Fruit fly (Drosophila melanogaster) whole organism, embryonic: ENCODE results near the gene CG4101.

Experiments
- Adf1 ChIP-seq: fragments of 200-800 bp; sonication (Bioruptor generic); IDR thresholded peaks from 2 replicates; pipeline ENCODE4 v1.3.6; 2022; ENCODE audit warnings: missing biosample characterization, missing genetic modification characterization
- Aef1 ChIP-seq: fragments of 200-800 bp; sonication (Bioruptor generic); IDR thresholded peaks from 3 replicates; pipeline ENCODE4 v1.3.6; 2022; ENCODE audit warnings: missing biosample characterization, missing genetic modification characterization
- B-H2 ChIP-seq: fragments of 200-800 bp; sonication (Bioruptor generic); optimal IDR thresholded peaks from 2 replicates; lab custom pipeline; 2018; ENCODE audit warnings: missing biosample characterization, mild to moderate bottlenecking, missing genetic modification characterization
- CG1024 ChIP-seq: fragments of 200-800 bp; sonication (Bioruptor generic); IDR thresholded peaks from 2 replicates; pipeline ENCODE4 v1.3.6; 2022; ENCODE audit warnings: missing biosample characterization, missing genetic modification characterization
- CG10654 ChIP-seq: fragments of 200-800 bp; sonication (Bioruptor generic); optimal IDR thresholded peaks from 2 replicates; lab custom pipeline; 2016; ENCODE audit warnings: missing biosample characterization, missing genetic modification characterization
- CG1233 ChIP-seq: fragments of 200-800 bp; sonication (Bioruptor generic); optimal IDR thresholded peaks from 4 replicates; lab custom pipeline; 2018; ENCODE audit warnings: missing biosample characterization, mild to moderate bottlenecking, missing genetic modification characterization
- CG1603 ChIP-seq: fragments of 200-800 bp; sonication (Bioruptor generic); optimal IDR thresholded peaks from 2 replicates; lab custom pipeline; 2019; ENCODE audit warnings: missing biosample characterization, mild to moderate bottlenecking, missing genetic modification characterization, moderate library complexity
- CG30020 ChIP-seq: fragments of 200-800 bp; optimal IDR thresholded peaks from 2 replicates; lab custom pipeline; 2019; ENCODE audit warnings: missing biosample characterization, mild to moderate bottlenecking, missing genetic modification characterization, moderate library complexity
- CG32767 ChIP-seq: fragments of 200-800 bp; sonication (Bioruptor generic); IDR thresholded peaks from 2 replicates; pipeline ENCODE4 v1.3.6; 2022; ENCODE audit warnings: missing biosample characterization, missing genetic modification characterization
- CG34422 ChIP-seq: fragments of 200-800 bp; sonication (Bioruptor generic); IDR thresholded peaks from 3 replicates; pipeline ENCODE4 v1.3.6; 2022; ENCODE audit warnings: missing biosample characterization, missing genetic modification characterization
- CG3726 ChIP-seq: fragments of 200-800 bp; sonication (Bioruptor generic); IDR thresholded peaks from 3 replicates; pipeline ENCODE4, ENCODE4 v1.3.6; 2022; ENCODE audit warnings: missing biosample characterization, missing genetic modification characterization
- CG4404 ChIP-seq: fragments of 200-800 bp; sonication (Bioruptor generic); IDR thresholded peaks from 2 replicates; pipeline ENCODE4 v1.3.6; 2022; ENCODE audit warnings: missing biosample characterization, missing genetic modification characterization
- CG6689 ChIP-seq: fragments of 200-800 bp; sonication (Bioruptor generic); IDR thresholded peaks from 2 replicates; pipeline ENCODE4 v1.3.6; 2022; ENCODE audit warnings: missing biosample characterization, missing genetic modification characterization
- CG7271 ChIP-seq: fragments of 200-800 bp; sonication (Bioruptor generic); optimal IDR thresholded peaks from 2 replicates; lab custom pipeline; 2018; ENCODE audit warnings: missing biosample characterization, mild to moderate bottlenecking, missing genetic modification characterization, moderate library complexity
- CG7357 ChIP-seq: fragments of 200-800 bp; sonication (Bioruptor generic); IDR thresholded peaks from 3 replicates; pipeline ENCODE4 v1.3.6; 2022; ENCODE audit warnings: missing biosample characterization, missing genetic modification characterization
- Dip2 ChIP-seq: fragments of 200-800 bp; sonication (Bioruptor generic); IDR thresholded peaks from 2 replicates; pipeline ENCODE4 v1.3.6; 2022; ENCODE audit warnings: missing biosample characterization, missing genetic modification characterization
- Doc2 ChIP-seq: fragments of 200-800 bp; sonication (Bioruptor generic); IDR thresholded peaks from 2 replicates; pipeline ENCODE4 v1.3.6; 2022; ENCODE audit warnings: missing biosample characterization, missing genetic modification characterization
- H2.0 ChIP-seq: fragments of 200-800 bp; sonication (Bioruptor generic); IDR thresholded peaks from 2 replicates; pipeline ENCODE4 v1.3.6; 2022; ENCODE audit warnings: missing biosample characterization, missing genetic modification characterization
- Hand ChIP-seq: fragments of 200-800 bp; sonication (Bioruptor generic); optimal IDR thresholded peaks from 2 replicates; lab custom pipeline; 2017; ENCODE audit warnings: mild to moderate bottlenecking, missing biosample characterization, missing genetic modification reagents, missing genetic modification characterization
- Hr78 ChIP-seq, 2 experiments: fragments of 200-800 bp in 1 of 2; fragments of >200 bp in 1 of 2; sonication (Bioruptor generic) in 1 of 2; optimal IDR thresholded peaks; 2 replicates each; lab custom pipeline; 2017 to 2019; ENCODE audit warnings: missing biosample characterization in 2 of 2, missing genetic modification characterization in 2 of 2, mild to moderate bottlenecking in 1 of 2, moderate library complexity in 1 of 2
- MBD-R2 ChIP-seq: fragments of 200-800 bp; sonication (Bioruptor generic); IDR thresholded peaks from 2 replicates; pipeline ENCODE4 v1.3.6; 2022; ENCODE audit warnings: missing biosample characterization, missing genetic modification characterization
- Myb ChIP-seq: fragments of 200-800 bp; sonication (Bioruptor generic); optimal IDR thresholded peaks from 2 replicates; lab custom pipeline; 2016; ENCODE audit warnings: missing biosample characterization, missing genetic modification characterization
- NK7.1 ChIP-seq: fragments of 200-800 bp; sonication (Bioruptor generic); optimal IDR thresholded peaks from 3 replicates; lab custom pipeline; 2016; ENCODE audit warnings: missing biosample characterization, missing genetic modification characterization
- Scr ChIP-seq: fragments of 200-800 bp; sonication (Bioruptor generic); IDR thresholded peaks from 2 replicates; pipeline ENCODE4 v1.3.6; 2022; ENCODE audit warnings: missing biosample characterization, missing genetic modification characterization; ENCODE audit not compliant: partially characterized antibody
- Taf1 ChIP-seq: fragments of 200-800 bp; sonication (Bioruptor generic); IDR thresholded peaks from 2 replicates; pipeline ENCODE4 v1.3.6; 2022; ENCODE audit warnings: missing biosample characterization, missing genetic modification characterization
- ap ChIP-seq: fragments of 200-800 bp; sonication (Bioruptor generic); IDR thresholded peaks from 2 replicates; pipeline ENCODE4 v1.3.6; 2022; ENCODE audit warnings: missing biosample characterization, missing genetic modification characterization
- ash1 ChIP-seq: fragments of 200-800 bp; sonication (Bioruptor generic); optimal IDR thresholded peaks from 2 replicates; lab custom pipeline; 2018; ENCODE audit warnings: missing biosample characterization, mild to moderate bottlenecking, missing genetic modification characterization
- ato ChIP-seq: fragments of 200-800 bp; sonication (Bioruptor generic); IDR thresholded peaks from 2 replicates; pipeline ENCODE4 v1.3.6; 2022; ENCODE audit warnings: missing biosample characterization, missing genetic modification characterization; ENCODE audit not compliant: partially characterized antibody
- croc ChIP-seq: fragments of 200-800 bp; sonication (Bioruptor generic); conservative IDR thresholded peaks from 3 replicates; pipeline ENCODE4 v1.3.6; 2022; ENCODE audit warnings: missing biosample characterization, missing genetic modification characterization
- crp ChIP-seq, 2 experiments: fragments of 200-800 bp; sonication (Bioruptor generic); optimal IDR thresholded peaks; 2 replicates in 1 of 2; 3 replicates in 1 of 2; lab custom pipeline; 2017; ENCODE audit warnings: missing biosample characterization in 2 of 2, missing genetic modification characterization in 2 of 2, mild to moderate bottlenecking in 1 of 2, moderate library complexity in 1 of 2
- dpn ChIP-seq, 2 experiments: fragments of 200-800 bp; sonication (Bioruptor generic); optimal IDR thresholded peaks; 3 replicates each; lab custom pipeline; 2016; ENCODE audit warnings: missing biosample characterization in 2 of 2, missing genetic modification characterization in 2 of 2
- fru ChIP-seq: fragments of >200 bp; optimal IDR thresholded peaks from 2 replicates; lab custom pipeline; 2017
- fu2 ChIP-seq: fragments of 200-800 bp; sonication (Bioruptor generic); optimal IDR thresholded peaks from 2 replicates; lab custom pipeline; 2016; ENCODE audit warnings: missing biosample characterization, missing genetic modification characterization
- gce ChIP-seq: fragments of 200-800 bp; sonication (Bioruptor generic); IDR thresholded peaks from 3 replicates; pipeline ENCODE4 v1.3.6; 2022; ENCODE audit warnings: missing biosample characterization, missing genetic modification characterization
- gt ChIP-seq: fragments of 200-800 bp; sonication (Bioruptor generic); IDR thresholded peaks from 2 replicates; pipeline ENCODE4 v1.3.6; 2022; ENCODE audit warnings: missing biosample characterization, missing genetic modification characterization
- insv ChIP-seq, 2 experiments: fragments of 200-800 bp; sonication (Bioruptor generic); optimal IDR thresholded peaks; 3 replicates each; lab custom pipeline; 2016 to 2018; ENCODE audit warnings: missing biosample characterization in 2 of 2, missing genetic modification characterization in 2 of 2
- klu ChIP-seq: fragments of 200-800 bp; sonication (Bioruptor generic); IDR thresholded peaks from 2 replicates; pipeline ENCODE4 v1.3.6; 2022; ENCODE audit warnings: missing biosample characterization, missing genetic modification characterization
- lmd ChIP-seq: fragments of 200-800 bp; sonication (Bioruptor generic); IDR thresholded peaks from 2 replicates; pipeline ENCODE4 v1.3.6; 2022; ENCODE audit warnings: missing biosample characterization, missing genetic modification characterization
- lola ChIP-seq, 3 experiments: fragments of >200 bp in 2 of 3; fragments of 200-800 bp in 1 of 3; sonication (Bioruptor generic) in 1 of 3; optimal IDR thresholded peaks; 2 replicates each; lab custom pipeline; 2017 to 2019; ENCODE audit warnings: missing biosample characterization in 3 of 3, missing genetic modification characterization in 3 of 3, mild to moderate bottlenecking in 1 of 3, moderate library complexity in 1 of 3
- pfk ChIP-seq: fragments of 200-800 bp; sonication (Bioruptor generic); optimal IDR thresholded peaks from 2 replicates; lab custom pipeline; 2018; ENCODE audit warnings: missing biosample characterization, mild to moderate bottlenecking, missing genetic modification characterization, moderate library complexity
- pho ChIP-seq: fragments of 200-800 bp; sonication (Bioruptor generic); optimal IDR thresholded peaks from 2 replicates; lab custom pipeline; 2016; ENCODE audit warnings: missing biosample characterization, missing genetic modification characterization
- phol ChIP-seq: fragments of 200-800 bp; sonication (Bioruptor generic); optimal IDR thresholded peaks from 3 replicates; lab custom pipeline; 2018; ENCODE audit warnings: missing biosample characterization, mild to moderate bottlenecking, missing genetic modification characterization, moderate library complexity
- pnt ChIP-seq: fragments of 200-800 bp; sonication (Bioruptor generic); optimal IDR thresholded peaks from 3 replicates; lab custom pipeline; 2016; ENCODE audit warnings: missing biosample characterization, missing genetic modification characterization
- pum ChIP-seq: fragments of 200-800 bp; sonication (Bioruptor generic); optimal IDR thresholded peaks from 2 replicates; lab custom pipeline; 2016; ENCODE audit warnings: missing biosample characterization, missing genetic modification characterization
- ranshi ChIP-seq: fragments of 200-800 bp; sonication (Bioruptor generic); IDR thresholded peaks from 2 replicates; pipeline ENCODE4 v1.3.6; 2022; ENCODE audit warnings: missing biosample characterization, missing genetic modification characterization
- rib ChIP-seq: fragments of 200-800 bp; sonication (Bioruptor generic); IDR thresholded peaks from 2 replicates; pipeline ENCODE4 v1.3.6; 2022; ENCODE audit warnings: missing biosample characterization, missing genetic modification characterization
- sim ChIP-seq: fragments of 200-800 bp; sonication (Bioruptor generic); IDR thresholded peaks from 2 replicates; pipeline ENCODE4 v1.3.6; 2022; ENCODE audit warnings: missing biosample characterization, missing genetic modification characterization
- slp2 ChIP-seq: fragments of 200-800 bp; sonication (Bioruptor generic); optimal IDR thresholded peaks from 2 replicates; lab custom pipeline; 2016; ENCODE audit warnings: missing biosample characterization, missing genetic modification characterization
- toy ChIP-seq: fragments of 200-800 bp; sonication (Bioruptor generic); IDR thresholded peaks from 2 replicates; pipeline ENCODE4 v1.3.6; 2022; ENCODE audit warnings: missing biosample characterization, missing genetic modification characterization
- tup ChIP-seq: fragments of 200-800 bp; sonication (Bioruptor generic); optimal IDR thresholded peaks from 2 replicates; lab custom pipeline; 2016; ENCODE audit warnings: missing biosample characterization, mild to moderate bottlenecking, missing genetic modification characterization, moderate library complexity
- vfl ChIP-seq: fragments of 200-800 bp; sonication (Bioruptor generic); optimal IDR thresholded peaks from 2 replicates; lab custom pipeline; 2016; ENCODE audit warnings: missing biosample characterization, missing genetic modification characterization

The CG4101 gene

DNA sequence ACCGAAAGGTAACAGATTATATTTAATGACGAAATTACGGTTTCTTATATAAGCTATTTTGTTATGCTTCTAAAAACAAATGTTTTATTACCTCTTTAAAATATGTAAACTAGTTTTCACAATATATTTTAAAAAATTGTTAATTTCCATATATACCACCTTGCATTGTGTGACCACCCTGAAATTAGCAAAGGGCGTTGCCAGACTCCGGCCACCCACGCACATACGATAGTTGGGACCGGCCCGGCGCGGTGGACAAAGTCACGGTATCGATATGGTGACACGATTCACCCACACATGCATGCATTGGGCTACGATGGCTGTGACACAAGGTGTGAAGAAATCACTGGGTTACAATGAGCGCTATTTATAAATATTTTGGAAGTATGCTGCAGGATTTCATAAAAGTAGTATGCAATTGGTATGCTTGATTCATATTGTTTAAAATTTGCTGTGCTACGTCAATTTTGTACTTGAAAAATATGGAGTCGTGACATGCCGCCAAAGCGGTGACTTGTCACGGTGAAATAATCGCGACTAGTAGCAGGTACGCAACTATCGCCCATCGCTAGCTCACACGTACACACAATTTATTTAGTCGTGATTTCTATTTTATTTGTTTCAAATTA, 24.2 kb upstream of the CG4101 start (continued):
- TF ChIP-seq Hand (GFP tag; lab: Kevin White, UChicago) (no peak), B-H2 (GFP tag; lab: Kevin White, UChicago) (peak; percentile 12), CG4404 (GFP tag; lab: Robert Waterston, UW) (no peak), ranshi (peak; percentile 68), croc (no peak), vfl (GFP tag; lab: Kevin White, UChicago) (peak; percentile 19), CG32767 (no peak), NK7.1 (no peak), crp (GFP tag; optimal IDR thresholded peaks at IDR 0.05; lab: Kevin White, UChicago) (peak in 1 of 2 experiments; percentile 57), ap (GFP tag; lab: Robert Waterston, UW) (peak; percentile 47; the same call in 1 of the 2 replicates), Scr (GFP tag; lab: Robert Waterston, UW) (peak; percentile 97), Hr78 (GFP tag; optimal IDR thresholded peaks at IDR 0.05; lab: Kevin White, UChicago) (no peak), pum (GFP tag; lab: Kevin White, UChicago) (peak; percentile 57), Dip2 (no peak), slp2 (GFP tag; lab: Kevin White, UChicago) (peak; percentile 24), rib (GFP tag; lab: Robert Waterston, UW) (no peak), CG1603 (tag; lab: Kevin White, UChicago) (peak; percentile 75), phol (peak; percentile 76), Aef1 (GFP tag; lab: Robert Waterston, UW) (peak; percentile 49; the same call in 1 of the 3 replicates), gce (GFP tag; lab: Robert Waterston, UW) (no peak), Doc2 (no peak), sim (GFP tag; lab: Robert Waterston, UW) (no peak), toy (GFP tag; lab: Robert Waterston, UW) (peak; percentile 34; the same call in 1 of the 2 replicates), gt (no peak), H2.0 (GFP tag; lab: Robert Waterston, UW) (peak; percentile 52), pnt (GFP tag; lab: Kevin White, UChicago) (peak; percentile 53), pfk (GFP tag; lab: Kevin White, UChicago) (no peak), ato (GFP tag; lab: Robert Waterston, UW) (peak; percentile 60), dpn (GFP tag; optimal IDR thresholded peaks at IDR 0.05; lab: Kevin White, UChicago) (peak; percentile 68 to 73), lola (GFP tag; optimal IDR thresholded peaks at IDR 0.05; lab: Kevin White, UChicago) (peak in 1 of 3 experiments; percentile 21), Adf1 (GFP tag; lab: Robert Waterston, UW) (no peak), CG6689 (peak; percentile 99), CG7357 (GFP tag; lab: Robert Waterston, UW) (peak; percentile 51; the same call in 1 of the 3 replicates), CG1024 (GFP tag; lab: Robert Waterston, UW) (0 out of 2 replicates have a peak, but pooled peaks have one; percentile 18), CG7271 (tag; lab: Kevin White, UChicago) (peak; percentile 20), CG34422 (GFP tag; lab: Robert Waterston, UW) (peak; percentile 77), insv (GFP tag; optimal IDR thresholded peaks at IDR 0.05; lab: Kevin White, UChicago) (peak in 1 of 2 experiments; percentile 6), CG10654 (GFP tag; lab: Kevin White, UChicago) (peak; percentile 36), CG1233 (GFP tag; lab: Kevin White, UChicago) (peak; percentile 13), MBD-R2 (GFP tag; lab: Robert Waterston, UW) (peak; percentile 66), CG30020 (tag; lab: Kevin White, UChicago) (peak; percentile 70), ash1 (no peak), klu (peak; percentile 100), lmd (GFP tag; lab: Robert Waterston, UW) (peak; percentile 55; the same call in 1 of the 2 replicates), Myb (GFP tag; lab: Kevin White, UChicago) (peak; percentile 66), fru (lab: Kevin White, UChicago) (no peak), fu2 (GFP tag; lab: Kevin White, UChicago) (peak; percentile 34), pho (GFP tag; lab: Kevin White, UChicago) (peak; percentile 67), tup (GFP tag; lab: Kevin White, UChicago) (peak; percentile 10), Taf1 (GFP tag; lab: Robert Waterston, UW) (no peak), CG3726 (GFP tag; lab: Robert Waterston, UW) (peak; percentile 11; the same call in 1 of the 3 replicates)
